Fruit fly (Drosophila melanogaster) whole organism, adult: ENCODE data around the gene Prp3.

Experiments used
- CG11617 ChIP-seq: fragments of 200-800 bp; sonication (Bioruptor generic); optimal IDR thresholded peaks from 2 replicates; lab custom pipeline; 2017; ENCODE audit warnings: mild to moderate bottlenecking, missing biosample characterization, missing genetic modification reagents, missing genetic modification characterization
- CG12768 ChIP-seq: fragments of 200-800 bp; sonication (Bioruptor generic); optimal IDR thresholded peaks from 2 replicates; lab custom pipeline; 2017; ENCODE audit warnings: missing biosample characterization, missing genetic modification characterization, mild to moderate bottlenecking, moderate library complexity, missing genetic modification reagents
- CG14711 ChIP-seq: fragments of 200-800 bp; sonication (Bioruptor generic); optimal IDR thresholded peaks from 2 replicates; lab custom pipeline; 2018; ENCODE audit warnings: missing biosample characterization, mild to moderate bottlenecking, missing genetic modification characterization, moderate library complexity
- CG1620 ChIP-seq: fragments of 200-800 bp; sonication (Bioruptor generic); optimal IDR thresholded peaks from 2 replicates; lab custom pipeline; 2016; ENCODE audit warnings: missing biosample characterization, missing genetic modification characterization
- CG33017 ChIP-seq: fragments of 200-800 bp; sonication (Bioruptor generic); optimal IDR thresholded peaks from 2 replicates; lab custom pipeline; 2018; ENCODE audit warnings: missing biosample characterization, mild to moderate bottlenecking, missing genetic modification characterization, moderate library complexity
- CG5204 ChIP-seq: fragments of 200-800 bp; sonication (Bioruptor generic); optimal IDR thresholded peaks from 2 replicates; lab custom pipeline; 2016; ENCODE audit warnings: missing biosample characterization, missing genetic modification characterization
- CG7045 ChIP-seq: fragments of 200-800 bp; sonication (Bioruptor generic); optimal IDR thresholded peaks from 2 replicates; lab custom pipeline; 2017; ENCODE audit warnings: missing biosample characterization, mild to moderate bottlenecking, missing genetic modification characterization
- CG7101 ChIP-seq: fragments of 200-800 bp; sonication (Bioruptor generic); optimal IDR thresholded peaks from 2 replicates; lab custom pipeline; 2018; ENCODE audit warnings: missing biosample characterization, mild to moderate bottlenecking, missing genetic modification characterization, moderate library complexity
- Clk ChIP-seq: fragments of 200-800 bp; sonication (Bioruptor generic); optimal IDR thresholded peaks from 2 replicates; lab custom pipeline; 2017; ENCODE audit warnings: missing biosample characterization, missing genetic modification characterization
- Crg-1 ChIP-seq: fragments of 200-800 bp; sonication (Bioruptor generic); optimal IDR thresholded peaks from 2 replicates; lab custom pipeline; 2016; ENCODE audit warnings: missing biosample characterization, missing genetic modification characterization
- Hr96 ChIP-seq: fragments of 200-800 bp; sonication (Bioruptor generic); optimal IDR thresholded peaks from 2 replicates; lab custom pipeline; 2016; ENCODE audit warnings: missing biosample characterization, missing genetic modification characterization
- Mnt ChIP-seq: fragments of 200-800 bp; sonication (Bioruptor generic); optimal IDR thresholded peaks from 2 replicates; lab custom pipeline; 2016; ENCODE audit warnings: missing biosample characterization, mild to moderate bottlenecking, missing genetic modification characterization
- bab1 ChIP-seq: fragments of 200-800 bp; sonication (Bioruptor generic); optimal IDR thresholded peaks from 3 replicates; lab custom pipeline; 2019; ENCODE audit warnings: missing biosample characterization, mild to moderate bottlenecking, missing genetic modification characterization, moderate library complexity
- cic ChIP-seq: fragments of 200-800 bp; sonication (Bioruptor generic); optimal IDR thresholded peaks from 2 replicates; lab custom pipeline; 2017; ENCODE audit warnings: missing biosample characterization, mild to moderate bottlenecking, missing genetic modification characterization, moderate library complexity
- cnc ChIP-seq, 2 experiments: fragments of >200 bp; optimal IDR thresholded peaks; 2 replicates each; lab custom pipeline; 2017
- kay ChIP-seq: fragments of 200-800 bp; sonication (Bioruptor generic); peaks from one replicate; lab custom pipeline; 2016; ENCODE audit warnings: missing biosample characterization, missing genetic modification characterization, borderline replicate concordance
- ovo ChIP-seq: fragments of 200-800 bp; sonication (Bioruptor generic); optimal IDR thresholded peaks from 2 replicates; lab custom pipeline; 2016; ENCODE audit warnings: missing biosample characterization, missing genetic modification characterization
- pad ChIP-seq: fragments of 200-800 bp; sonication (Bioruptor generic); optimal IDR thresholded peaks from 3 replicates; lab custom pipeline; 2017; ENCODE audit warnings: missing biosample characterization, missing genetic modification characterization, mild to moderate bottlenecking, moderate library complexity, missing genetic modification reagents
- tj ChIP-seq: fragments of 200-800 bp; sonication (Bioruptor generic); optimal IDR thresholded peaks from 3 replicates; lab custom pipeline; 2017; ENCODE audit warnings: missing biosample characterization, mild to moderate bottlenecking, missing genetic modification characterization, moderate library complexity
- toe ChIP-seq: fragments of 200-800 bp; sonication (Bioruptor generic); optimal IDR thresholded peaks from 2 replicates; lab custom pipeline; 2016; ENCODE audit warnings: missing biosample characterization, missing genetic modification characterization

Gene Prp3

dm6 chr3L:19902560-19903399 is 7.3 kb upstream of the Prp3 start:
- TF ChIP-seq CG5204 (no peak), CG11617 (no peak), Crg-1 (no peak), CG12768 (GFP tag; lab: Kevin White, UChicago) (peak; percentile 4), CG33017 (peak; percentile 40), CG7101 (peak; percentile 56), Clk (GFP tag; lab: Kevin White, UChicago) (no peak), bab1 (GFP tag; lab: Kevin White, UChicago) (peak; percentile 54), CG7045 (peak; percentile 11)

- TF ChIP-seq CG7101 (no peak), kay (peak; percentile 76)
These were observed 6.7 kb upstream of the Prp3 start for dm6 chr3L:19903400-19903846.

- TF ChIP-seq tj (GFP tag; lab: Kevin White, UChicago) (peak; percentile 57), CG12768 (GFP tag; lab: Kevin White, UChicago) (peak; percentile 49), CG33017 (no peak), kay (peak; percentile 85), CG14711 (tag; lab: Kevin White, UChicago) (no peak), ovo (GFP tag; lab: Kevin White, UChicago) (no peak), CG1620 (no peak), toe (GFP tag; lab: Kevin White, UChicago) (no peak), cic (peak; percentile 44), Mnt (GFP tag; lab: Kevin White, UChicago) (no peak), bab1 (GFP tag; lab: Kevin White, UChicago) (no peak), CG7101 (no peak)
These were observed 5.5 kb upstream of the Prp3 start for dm6 chr3L:19904411-19905135.

dm6 chr3L:19905427-19905826 is 4.7 kb upstream of the Prp3 start:
- TF ChIP-seq CG11617 (peak; percentile 21), Hr96 (peak; percentile 24), Crg-1 (no peak), kay (peak; percentile 92)

- TF ChIP-seq Hr96 (no peak), bab1 (GFP tag; lab: Kevin White, UChicago) (no peak), CG14711 (tag; lab: Kevin White, UChicago) (peak; percentile 61), ovo (GFP tag; lab: Kevin White, UChicago) (no peak), CG33017 (no peak), CG11617 (no peak), tj (GFP tag; lab: Kevin White, UChicago) (peak; percentile 91), CG5204 (no peak), Crg-1 (no peak), kay (peak; percentile 92), Mnt (GFP tag; lab: Kevin White, UChicago) (no peak), CG7045 (no peak), CG1620 (no peak), toe (GFP tag; lab: Kevin White, UChicago) (no peak), CG7101 (no peak), CG12768 (GFP tag; lab: Kevin White, UChicago) (no peak), pad (no peak)
These were observed 3.9 kb upstream of the Prp3 start for dm6 chr3L:19906148-19906752.

dm6 chr3L:19906780-19907705 is 3.1 kb upstream of the Prp3 start:
- no peak for TF ChIP-seq Hr96
- TF ChIP-seq bab1 (GFP tag; lab: Kevin White, UChicago): no peak
- no peak for TF ChIP-seq tj (GFP tag; lab: Kevin White, UChicago)
- TF ChIP-seq CG12768 (GFP tag; lab: Kevin White, UChicago): peak; percentile 31
- TF ChIP-seq Mnt (GFP tag; lab: Kevin White, UChicago): peak; percentile 24
- no peak for TF ChIP-seq toe (GFP tag; lab: Kevin White, UChicago)
- TF ChIP-seq CG1620: no peak
- peak; percentile 86 for TF ChIP-seq cic
- TF ChIP-seq CG33017: no peak
- TF ChIP-seq pad: peak; percentile 86
- no peak for TF ChIP-seq CG7045
- TF ChIP-seq ovo (GFP tag; lab: Kevin White, UChicago): peak; percentile 83
- TF ChIP-seq Clk (GFP tag; lab: Kevin White, UChicago): peak; percentile 7
- no peak for TF ChIP-seq kay
- no peak for TF ChIP-seq CG11617
- peak; percentile 7 for TF ChIP-seq CG7101
- TF ChIP-seq Crg-1: peak; percentile 62
- TF ChIP-seq CG14711 (tag; lab: Kevin White, UChicago): no peak
- TF ChIP-seq cnc (optimal IDR thresholded peaks at IDR 0.05; lab: Kevin White, UChicago): no peak
